Fruit fly (Drosophila melanogaster): ENCODE measurements around the gene Ugt36F1.

Ugt36F1 gene

DNA sequence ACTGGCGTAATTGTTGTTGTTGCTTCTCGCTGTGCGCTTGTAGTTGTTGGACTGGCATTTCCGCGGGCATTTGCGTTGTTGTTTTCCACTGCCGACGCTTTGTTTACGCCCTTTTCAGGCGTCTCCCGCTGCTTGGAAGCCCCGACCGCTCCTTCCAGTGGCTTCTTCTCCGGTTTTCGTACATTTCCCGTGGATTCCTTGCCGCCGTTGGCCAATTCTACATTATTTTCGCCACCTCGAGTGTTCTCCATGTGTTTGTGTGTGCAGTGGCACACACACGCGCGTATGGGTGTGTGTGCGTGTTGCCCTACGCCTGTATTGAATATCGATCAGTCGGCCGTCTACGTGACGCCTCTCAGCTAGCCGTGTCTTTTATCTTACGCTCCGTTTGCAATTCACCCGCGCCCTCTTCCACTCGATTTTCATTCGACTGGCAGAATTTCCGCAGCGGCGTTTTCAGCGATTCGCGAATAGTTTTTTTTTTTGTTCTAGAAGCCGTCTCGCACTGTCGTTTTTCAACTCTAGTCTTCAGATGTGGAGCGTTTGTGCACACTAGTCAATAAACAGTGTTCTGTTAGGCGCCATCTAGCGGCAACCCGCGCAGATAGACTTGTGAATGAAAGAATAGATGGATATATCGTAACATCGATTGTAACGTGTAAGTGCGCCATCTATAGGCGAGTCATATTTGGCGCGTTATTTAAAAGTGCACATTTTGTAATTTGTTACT lies 20.2 kb downstream of the Ugt36F1 start, which contains the start of gene CG10600 (continued):
- TF ChIP-seq ss (GFP tag; optimal IDR thresholded peaks at IDR 0.05), result peak; percentile 65 to 73
- no peak for TF ChIP-seq Lpt (GFP tag; optimal IDR thresholded peaks at IDR 0.05)
- TF ChIP-seq Eip93F (GFP tag; optimal IDR thresholded peaks at IDR 0.05), result no peak
- TF ChIP-seq CG11762 (GFP tag; optimal IDR thresholded peaks at IDR 0.05; ENCODE audit: insufficient read depth), result no peak
- TF ChIP-seq CG7368 (GFP tag; optimal IDR thresholded peaks at IDR 0.05), result peak; percentile 65
- TF ChIP-seq Eip75B (GFP tag; optimal IDR thresholded peaks at IDR 0.05), result no peak
- TF ChIP-seq CG32006 (GFP tag; optimal IDR thresholded peaks at IDR 0.05), result no peak
- no peak for TF ChIP-seq Gug (GFP tag; IDR thresholded peaks at IDR 0.05)
- TF ChIP-seq eg (GFP tag; IDR thresholded peaks at IDR 0.05), result 0 out of 3 replicates have a peak, but pooled peaks have one; percentile 36
- peak; percentile 77 for TF ChIP-seq fkh (GFP tag; optimal IDR thresholded peaks at IDR 0.05)
- no peak for TF ChIP-seq Hr4 (GFP tag; optimal IDR thresholded peaks at IDR 0.05)
- TF ChIP-seq CG16779 (tag; optimal IDR thresholded peaks at IDR 0.05), result no peak
- TF ChIP-seq CG34406 (GFP tag; optimal IDR thresholded peaks at IDR 0.05), result peak; percentile 50
- peak; percentile 57 for TF ChIP-seq CG10669 (GFP tag; optimal IDR thresholded peaks at IDR 0.05)
- no peak for TF ChIP-seq pdm3 (GFP tag; optimal IDR thresholded peaks at IDR 0.05)
- TF ChIP-seq Sox14 (GFP tag; optimal IDR thresholded peaks at IDR 0.05), result peak; percentile 89
- TF ChIP-seq CG10631 (GFP tag; optimal IDR thresholded peaks at IDR 0.05), result peak; percentile 62
- peak; percentile 59 for TF ChIP-seq OdsH (GFP tag; optimal IDR thresholded peaks at IDR 0.05)
- peak; percentile 81 for TF ChIP-seq Hr39 (GFP tag; optimal IDR thresholded peaks at IDR 0.05)
- TF ChIP-seq CG8632 (GFP tag; optimal IDR thresholded peaks at IDR 0.05), result peak; percentile 47
- TF ChIP-seq CG6854 (GFP tag; optimal IDR thresholded peaks at IDR 0.05), result no peak
- peak; percentile 76 for TF ChIP-seq topi (GFP tag; optimal IDR thresholded peaks at IDR 0.05)
- TF ChIP-seq Blimp-1 (GFP tag; optimal IDR thresholded peaks at IDR 0.05), result peak; percentile 19
- peak; percentile 24 for TF ChIP-seq Ets96B (tag; optimal IDR thresholded peaks at IDR 0.05)
- no peak for TF ChIP-seq spab (GFP tag; optimal IDR thresholded peaks at IDR 0.05)
- TF ChIP-seq CG6792 (GFP tag; optimal IDR thresholded peaks at IDR 0.05), result peak; percentile 75
- no peak for TF ChIP-seq CG4318 (GFP tag; optimal IDR thresholded peaks at IDR 0.05)
- TF ChIP-seq cyc (GFP tag; optimal IDR thresholded peaks at IDR 0.05), result peak; percentile 85

- TF ChIP-seq CG8319 (GFP tag; optimal IDR thresholded peaks at IDR 0.05), result no peak
- no peak for TF ChIP-seq CG8119 (GFP tag; IDR thresholded peaks at IDR 0.05)
- TF ChIP-seq CG11762 (GFP tag; optimal IDR thresholded peaks at IDR 0.05; ENCODE audit: insufficient read depth), result no peak
- TF ChIP-seq achi (GFP tag; optimal IDR thresholded peaks at IDR 0.05), result no peak
Observed at dm6 chr2L:18841210-18841609, 22.1 kb downstream of the Ugt36F1 start, which contains the start of gene CG31752. TSS of gene CG31752 (minus strand) at chr2L:18841310.

DNA sequence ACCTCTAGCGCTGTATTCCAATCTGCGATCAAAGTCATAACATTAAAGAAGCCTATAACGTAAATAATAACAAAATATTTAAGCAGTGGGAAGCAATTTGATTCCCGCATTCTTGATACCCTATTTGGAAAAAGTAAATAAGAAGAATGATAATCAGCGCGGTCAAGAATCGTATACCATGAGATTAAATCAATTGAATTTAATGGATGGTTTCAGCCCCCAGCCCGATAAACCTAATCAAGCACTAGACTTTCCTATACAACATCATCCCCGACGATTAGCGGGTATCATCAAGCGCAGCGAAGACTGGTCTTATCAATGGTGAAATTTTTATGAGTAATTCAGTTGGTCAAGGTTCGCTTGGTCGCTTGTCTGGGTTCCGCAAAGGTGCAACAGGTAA lies 24.4 kb downstream of the Ugt36F1 start:
- TF ChIP-seq Lpt (GFP tag; optimal IDR thresholded peaks at IDR 0.05), result no peak
- no peak for TF ChIP-seq Eip75B (GFP tag; optimal IDR thresholded peaks at IDR 0.05)
- no peak for TF ChIP-seq CG3919 (GFP tag; optimal IDR thresholded peaks at IDR 0.05)
- no peak for TF ChIP-seq achi (GFP tag; optimal IDR thresholded peaks at IDR 0.05)
- TF ChIP-seq CG8319 (GFP tag; optimal IDR thresholded peaks at IDR 0.05), result no peak
- no peak for TF ChIP-seq Gug (GFP tag; IDR thresholded peaks at IDR 0.05)
- no peak for TF ChIP-seq net (GFP tag; optimal IDR thresholded peaks at IDR 0.05)
- no peak for TF ChIP-seq OdsH (GFP tag; optimal IDR thresholded peaks at IDR 0.05)
- TF ChIP-seq Ets96B (tag; optimal IDR thresholded peaks at IDR 0.05), result no peak
- peak; percentile 35 for TF ChIP-seq Sox102F (GFP tag; optimal IDR thresholded peaks at IDR 0.05)
- TF ChIP-seq Ets21C (GFP tag; optimal IDR thresholded peaks at IDR 0.05), result no peak
- TF ChIP-seq lz (GFP tag; optimal IDR thresholded peaks at IDR 0.05), result peak; percentile 48
- TF ChIP-seq CG8119 (GFP tag; IDR thresholded peaks at IDR 0.05), result no peak
- TF ChIP-seq CG4318 (GFP tag; optimal IDR thresholded peaks at IDR 0.05), result no peak
- TF ChIP-seq CG6163 (GFP tag; IDR thresholded peaks at IDR 0.05), result no peak
- no peak for TF ChIP-seq eg (GFP tag; IDR thresholded peaks at IDR 0.05)
- no peak for TF ChIP-seq CG15336 (GFP tag; IDR thresholded peaks at IDR 0.05)
- no peak for TF ChIP-seq Smox (GFP tag; optimal IDR thresholded peaks at IDR 0.05)
- TF ChIP-seq svp (GFP tag), result no peak
- TF ChIP-seq Sox15 (GFP tag; optimal IDR thresholded peaks at IDR 0.05), result no peak
- no peak for TF ChIP-seq fd59A (GFP tag; optimal IDR thresholded peaks at IDR 0.05)
- TF ChIP-seq Blimp-1 (GFP tag; optimal IDR thresholded peaks at IDR 0.05), result no peak
- TF ChIP-seq Hr38 (GFP tag; optimal IDR thresholded peaks at IDR 0.05), result no peak
- TF ChIP-seq CG6792 (GFP tag; optimal IDR thresholded peaks at IDR 0.05), result no peak
- TF ChIP-seq CG8632 (GFP tag; optimal IDR thresholded peaks at IDR 0.05), result no peak
- TF ChIP-seq CG11762 (GFP tag; optimal IDR thresholded peaks at IDR 0.05; ENCODE audit: insufficient read depth), result no peak
- TF ChIP-seq pdm3 (GFP tag; optimal IDR thresholded peaks at IDR 0.05), result no peak
- peak; percentile 62 for TF ChIP-seq esn (GFP tag; optimal IDR thresholded peaks at IDR 0.05)
- no peak for TF ChIP-seq dac (GFP tag; optimal IDR thresholded peaks at IDR 0.05)
- no peak for TF ChIP-seq CG16779 (tag; optimal IDR thresholded peaks at IDR 0.05)
